Worm (Caenorhabditis elegans) whole organism, young adult: ENCODE data around the gene Y22D7AL.10.

Experiments
- B0261.1 ChIP-seq: sonication (generic microtip); optimal IDR thresholded peaks from 2 replicates; lab custom pipeline; 2016; ENCODE audit warnings: mild to moderate bottlenecking, missing genetic modification characterization, moderate library complexity, missing compliant biosample characterization
- B0336.3 ChIP-seq: fragments of 200-800 bp; sonication (Bioruptor generic); IDR thresholded peaks from 2 replicates; pipeline ENCODE4 v1.3.6; 2022; ENCODE audit warnings: missing genetic modification characterization, missing compliant biosample characterization
- C06A6.2 ChIP-seq: fragments of 200-800 bp; sonication (Bioruptor generic); conservative IDR thresholded peaks from 2 replicates; pipeline ENCODE4 v1.3.6; 2022; ENCODE audit warnings: missing genetic modification characterization, missing compliant biosample characterization
- D2030.7 ChIP-seq: fragments of 200-800 bp; sonication (Bioruptor generic); IDR thresholded peaks from 2 replicates; pipeline ENCODE4 v1.3.6; 2022; ENCODE audit warnings: missing genetic modification reagents, missing genetic modification characterization, missing compliant biosample characterization
- F33H1.4 ChIP-seq: fragments of 200-800 bp; sonication (Bioruptor generic); IDR thresholded peaks from 2 replicates; pipeline ENCODE4 v1.3.6; 2022; ENCODE audit warnings: missing genetic modification reagents, missing genetic modification characterization, missing compliant biosample characterization
- F49E8.2 ChIP-seq: sonication (generic microtip); optimal IDR thresholded peaks from 3 replicates; lab custom pipeline; 2017; ENCODE audit warnings: missing genetic modification characterization, mild to moderate bottlenecking, missing compliant biosample characterization, antibody characterized with exemption, moderate library complexity; ENCODE audit not compliant: insufficient read depth
- T07F8.4 ChIP-seq: sonication (generic microtip); optimal IDR thresholded peaks from 2 replicates; lab custom pipeline; 2016; ENCODE audit warnings: mild to moderate bottlenecking, missing genetic modification characterization, moderate library complexity, missing compliant biosample characterization
- T26A5.8 ChIP-seq: sonication (generic microtip); optimal IDR thresholded peaks from 2 replicates; lab custom pipeline; 2016; ENCODE audit warnings: missing genetic modification characterization, missing compliant biosample characterization
- Y67H2A.10 ChIP-seq: fragments of 200-800 bp; sonication (Bioruptor generic); conservative IDR thresholded peaks from 2 replicates; pipeline ENCODE4 v1.3.6; 2022; ENCODE audit warnings: missing genetic modification reagents, missing genetic modification characterization, missing compliant biosample characterization
- akir-1 ChIP-seq: fragments of 200-800 bp; sonication (Bioruptor generic); optimal IDR thresholded peaks from 2 replicates; lab custom pipeline; 2018; ENCODE audit warnings: mild to moderate bottlenecking, missing genetic modification characterization, moderate library complexity, missing compliant biosample characterization
- attf-5 ChIP-seq: fragments of 200-800 bp; sonication (Bioruptor generic); optimal IDR thresholded peaks from 2 replicates; lab custom pipeline; 2018; ENCODE audit warnings: mild to moderate bottlenecking, missing genetic modification characterization, missing compliant biosample characterization
- ccch-3 ChIP-seq: fragments of 200-800 bp; sonication (Bioruptor generic); optimal IDR thresholded peaks from 2 replicates; lab custom pipeline; 2018; ENCODE audit warnings: mild to moderate bottlenecking, missing genetic modification characterization, missing compliant biosample characterization
- cebp-1 ChIP-seq, 2 experiments: fragments of 200-800 bp in 1 of 2; sonication (Bioruptor generic) in 1 of 2; sonication (generic microtip) in 1 of 2; IDR thresholded peaks in 1 of 2; optimal IDR thresholded peaks in 1 of 2; 2 replicates each; pipeline versions ENCODE4 v1.3.6 to Lab custom; 2017 to 2022; ENCODE audit warnings: missing compliant biosample characterization in 2 of 2, missing genetic modification characterization in 2 of 2, mild to moderate bottlenecking in 1 of 2, missing genetic modification reagents in 1 of 2, moderate library complexity in 1 of 2
- ceh-100 ChIP-seq: fragments of 200-800 bp; sonication (Bioruptor generic); IDR thresholded peaks from 2 replicates; pipeline ENCODE4 v1.3.6; 2022; ENCODE audit warnings: missing genetic modification reagents, missing genetic modification characterization, missing compliant biosample characterization
- ceh-27 ChIP-seq: fragments of 200-800 bp; sonication (Bioruptor generic); optimal IDR thresholded peaks from 2 replicates; lab custom pipeline; 2018; ENCODE audit warnings: mild to moderate bottlenecking, missing genetic modification characterization, moderate library complexity, missing compliant biosample characterization
- ceh-58 ChIP-seq: fragments of 200-800 bp; sonication (Bioruptor generic); IDR thresholded peaks from 2 replicates; pipeline ENCODE4 v1.3.6; 2022; ENCODE audit warnings: missing genetic modification characterization, missing compliant biosample characterization
- chd-7 ChIP-seq: sonication (generic microtip); optimal IDR thresholded peaks from 2 replicates; lab custom pipeline; 2016; ENCODE audit warnings: mild to moderate bottlenecking, missing genetic modification characterization, moderate library complexity, missing compliant biosample characterization
- egl-44 ChIP-seq: fragments of 200-800 bp; sonication (Bioruptor generic); IDR thresholded peaks from 2 replicates; pipeline ENCODE4 v1.3.6; 2022; ENCODE audit warnings: missing genetic modification reagents, missing genetic modification characterization, missing compliant biosample characterization
- gei-17 ChIP-seq: fragments of 200-800 bp; sonication (Bioruptor generic); optimal IDR thresholded peaks from 2 replicates; lab custom pipeline; 2018; ENCODE audit warnings: mild to moderate bottlenecking, missing genetic modification characterization, missing compliant biosample characterization
- him-1 ChIP-seq: sonication (generic microtip); optimal IDR thresholded peaks from 2 replicates; lab custom pipeline; 2016; ENCODE audit warnings: missing genotype, missing genetic modification reagents, missing genetic modification characterization, missing compliant biosample characterization
- hlh-12 ChIP-seq: sonication (generic microtip); optimal IDR thresholded peaks from 2 replicates; lab custom pipeline; 2016; ENCODE audit warnings: missing genetic modification characterization, missing compliant biosample characterization
- hlh-26 ChIP-seq: fragments of 200-800 bp; sonication (Bioruptor generic); conservative IDR thresholded peaks from 2 replicates; pipeline ENCODE4 v1.3.6; 2022; ENCODE audit warnings: missing genetic modification reagents, missing genetic modification characterization, missing compliant biosample characterization
- hmg-1.2 ChIP-seq: fragments of 200-800 bp; sonication (Bioruptor generic); IDR thresholded peaks from 2 replicates; pipeline ENCODE4 v1.3.6; 2022; ENCODE audit warnings: missing genetic modification reagents, missing genetic modification characterization, missing compliant biosample characterization
- hsf-1 ChIP-seq: fragments of 200-800 bp; sonication (Bioruptor generic); IDR thresholded peaks from 2 replicates; pipeline ENCODE4 v1.3.6; 2022; ENCODE audit warnings: missing genetic modification reagents, missing genetic modification characterization, missing compliant biosample characterization
- let-526 ChIP-seq: fragments of 200-800 bp; sonication (Bioruptor generic); IDR thresholded peaks from 2 replicates; pipeline ENCODE4 v1.3.6; 2022; ENCODE audit warnings: missing genetic modification reagents, missing genetic modification characterization, missing compliant biosample characterization
- lin-26 ChIP-seq: fragments of 200-800 bp; sonication (Bioruptor generic); IDR thresholded peaks from 2 replicates; pipeline ENCODE4 v1.3.6; 2022; ENCODE audit warnings: missing genetic modification reagents, missing genetic modification characterization, missing compliant biosample characterization
- lin-35 ChIP-seq, 3 experiments: fragments of 150-350 bp in 2 of 3; sonication (generic microtip) in 1 of 3; optimal IDR thresholded peaks; 2 replicates each; lab custom pipeline; 2014 to 2018; ENCODE audit warnings: missing biosample characterization in 3 of 3, missing genetic modification characterization in 3 of 3, missing genetic modification reagents in 3 of 3
- lin-40 ChIP-seq: sonication (generic microtip); optimal IDR thresholded peaks from 2 replicates; lab custom pipeline; 2016; ENCODE audit warnings: missing genetic modification characterization, mild to moderate bottlenecking, missing compliant biosample characterization, missing genotype, missing genetic modification reagents
- lsl-1 ChIP-seq: fragments of 200-800 bp; sonication (Bioruptor generic); optimal IDR thresholded peaks from 2 replicates; lab custom pipeline; 2018; ENCODE audit warnings: mild to moderate bottlenecking, missing genetic modification characterization, moderate library complexity, missing compliant biosample characterization
- madf-8 ChIP-seq: fragments of 200-800 bp; sonication (Bioruptor generic); conservative IDR thresholded peaks from 2 replicates; pipeline ENCODE4 v1.3.6; 2022; ENCODE audit warnings: missing genetic modification reagents, missing genetic modification characterization, missing compliant biosample characterization
- mcd-1 ChIP-seq: fragments of 200-800 bp; sonication (Bioruptor generic); IDR thresholded peaks from 2 replicates; pipeline ENCODE4 v1.3.6; 2022; ENCODE audit warnings: missing genetic modification reagents, missing genetic modification characterization, missing compliant biosample characterization
- mes-4 ChIP-seq: sonication (generic microtip); optimal IDR thresholded peaks from 2 replicates; lab custom pipeline; 2016; ENCODE audit warnings: missing genotype, missing genetic modification characterization, missing compliant biosample characterization
- nfya-1 ChIP-seq: sonication (generic microtip); optimal IDR thresholded peaks from 2 replicates; lab custom pipeline; 2017; ENCODE audit warnings: antibody characterized with exemption, missing compliant biosample characterization, missing genetic modification characterization, borderline replicate concordance; ENCODE audit not compliant: insufficient read depth
- nfyb-1 ChIP-seq: fragments of 200-800 bp; sonication (Bioruptor generic); IDR thresholded peaks from 2 replicates; pipeline ENCODE4 v1.3.6; 2022; ENCODE audit warnings: missing genetic modification reagents, missing genetic modification characterization, missing compliant biosample characterization
- nhr-179 ChIP-seq: sonication (generic microtip); optimal IDR thresholded peaks from 2 replicates; lab custom pipeline; 2016; ENCODE audit warnings: mild to moderate bottlenecking, missing genetic modification characterization, missing compliant biosample characterization
- nhr-90 ChIP-seq: sonication (generic microtip); optimal IDR thresholded peaks from 2 replicates; lab custom pipeline; 2016; ENCODE audit warnings: missing genotype, mild to moderate bottlenecking, missing genetic modification characterization, missing compliant biosample characterization
- pbrm-1 ChIP-seq: fragments of 200-800 bp; sonication (Bioruptor generic); IDR thresholded peaks from 2 replicates; pipeline ENCODE4 v1.3.6; 2022; ENCODE audit warnings: missing genetic modification reagents, missing genetic modification characterization, missing compliant biosample characterization
- rec-8 ChIP-seq, 2 experiments: sonication (generic microtip); optimal IDR thresholded peaks; 2 replicates each; lab custom pipeline; 2016; ENCODE audit warnings: mild to moderate bottlenecking in 2 of 2, missing genetic modification characterization in 2 of 2, missing genetic modification reagents in 2 of 2, missing genotype in 2 of 2, missing biosample characterization in 1 of 2, missing compliant biosample characterization in 1 of 2, moderate library complexity in 1 of 2
- repo-1 ChIP-seq: sonication (generic microtip); optimal IDR thresholded peaks from 2 replicates; lab custom pipeline; 2017; ENCODE audit warnings: mild to moderate bottlenecking, missing genetic modification characterization, missing compliant biosample characterization
- snpc-1.3 ChIP-seq: sonication (generic microtip); optimal IDR thresholded peaks from 2 replicates; lab custom pipeline; 2017; ENCODE audit warnings: missing genetic modification characterization, mild to moderate bottlenecking, missing compliant biosample characterization, antibody characterized with exemption, moderate library complexity, missing genotype, missing genetic modification reagents; ENCODE audit not compliant: insufficient read depth
- snpc-3.4 ChIP-seq: sonication (generic microtip); optimal IDR thresholded peaks from 2 replicates; lab custom pipeline; 2017; ENCODE audit warnings: missing genetic modification characterization, mild to moderate bottlenecking, missing compliant biosample characterization, antibody characterized with exemption, moderate library complexity, missing genotype, missing genetic modification reagents
- tlf-1 ChIP-seq: fragments of 200-800 bp; sonication (Bioruptor generic); optimal IDR thresholded peaks from 2 replicates; lab custom pipeline; 2018; ENCODE audit warnings: mild to moderate bottlenecking, missing genetic modification characterization, missing compliant biosample characterization
- unc-130 ChIP-seq: sonication (generic microtip); optimal IDR thresholded peaks from 2 replicates; lab custom pipeline; 2016; ENCODE audit warnings: missing genetic modification reagents, missing genetic modification characterization, missing compliant biosample characterization
- unc-62 ChIP-seq: fragments of 150-350 bp; optimal IDR thresholded peaks from 2 replicates; lab custom pipeline; 2014; ENCODE audit warnings: missing biosample characterization, missing genetic modification reagents, missing genetic modification characterization
- ztf-18 ChIP-seq: sonication (generic microtip); optimal IDR thresholded peaks from 2 replicates; lab custom pipeline; 2016; ENCODE audit warnings: missing genotype, mild to moderate bottlenecking, missing genetic modification characterization, missing compliant biosample characterization
- ztf-25 ChIP-seq: fragments of 200-800 bp; sonication (Bioruptor generic); IDR thresholded peaks from 2 replicates; pipeline ENCODE4 v1.3.6; 2022; ENCODE audit warnings: missing genetic modification reagents, missing genetic modification characterization, missing compliant biosample characterization

Gene Y22D7AL.10

DNA sequence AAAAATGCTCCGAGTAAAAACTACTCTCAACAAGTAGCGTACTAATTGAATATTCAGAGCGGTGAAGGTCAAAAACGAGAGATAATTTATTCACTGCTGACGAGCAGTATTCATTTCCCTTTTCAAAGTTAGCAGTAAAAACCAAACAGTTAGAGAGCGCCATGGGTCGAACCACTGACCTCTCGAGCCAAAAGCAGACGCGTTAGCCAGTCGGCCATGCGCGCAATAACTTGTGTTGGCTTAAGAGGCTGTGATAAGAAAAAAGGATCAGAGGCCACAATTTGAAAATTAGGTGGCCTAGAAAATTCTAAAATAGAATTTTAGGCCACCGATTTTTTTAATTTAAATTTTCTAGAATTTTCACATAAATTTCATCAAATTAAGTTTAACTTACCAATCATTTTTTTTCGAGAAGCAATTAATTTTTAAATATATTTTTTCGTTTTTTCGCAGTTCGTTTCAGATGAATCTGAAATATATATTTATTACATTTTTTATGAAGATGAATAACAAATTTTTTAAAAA is 18.0 kb downstream of the Y22D7AL.10 start, which contains the start of gene sms-3 (continued):
- 0 out of 2 replicates have a peak, but pooled peaks have one; percentile 32 for TF ChIP-seq cebp-1 (GFP tag; IDR thresholded peaks at IDR 0.05; lab: Robert Waterston, UW)
- TF ChIP-seq cebp-1 (tag; optimal IDR thresholded peaks at IDR 0.05; lab: Kevin White, UChicago) = peak; percentile 52
- TF ChIP-seq egl-44 = peak; percentile 67; the same call in 1 of the 2 replicates
- peak; percentile 68 for TF ChIP-seq snpc-3.4 (tag; lab: Kevin White, UChicago)
- TF ChIP-seq ceh-27 (GFP tag; lab: Kevin White, UChicago) = peak; percentile 0
- TF ChIP-seq C06A6.2 (GFP tag; lab: Robert Waterston, UW) = no peak
- TF ChIP-seq nfya-1 = no peak
- TF ChIP-seq lin-40 (tag; lab: Kevin White, UChicago) = no peak
- TF ChIP-seq ceh-100 (GFP tag; lab: Robert Waterston, UW) = no peak
- TF ChIP-seq Y67H2A.10 (GFP tag; lab: Robert Waterston, UW) = no peak
- TF ChIP-seq let-526 (GFP tag; lab: Robert Waterston, UW) = no peak
- TF ChIP-seq F33H1.4 (GFP tag; lab: Robert Waterston, UW) = no peak
- no peak for TF ChIP-seq hlh-26 (GFP tag; lab: Robert Waterston, UW)
- peak; percentile 76 for TF ChIP-seq D2030.7
- no peak for TF ChIP-seq madf-8
- peak; percentile 30; the same call in 1 of the 2 replicates for TF ChIP-seq hsf-1
- peak; percentile 53 for TF ChIP-seq chd-7 (tag; lab: Kevin White, UChicago)
- TF ChIP-seq unc-62 (GFP tag; lab: Kevin White, UChicago) = no peak
- TF ChIP-seq T26A5.8 = peak; percentile 12
- TF ChIP-seq ccch-3 (GFP tag; lab: Kevin White, UChicago) = no peak
- no peak for TF ChIP-seq repo-1 (tag; lab: Kevin White, UChicago)
- TF ChIP-seq unc-130 (GFP tag; lab: Kevin White, UChicago) = peak; percentile 66
- no peak for TF ChIP-seq akir-1 (GFP tag; lab: Kevin White, UChicago)
- TF ChIP-seq attf-5 (GFP tag; lab: Kevin White, UChicago) = peak; percentile 24
- peak; percentile 85 for TF ChIP-seq lin-26 (GFP tag; lab: Robert Waterston, UW)
- no peak for TF ChIP-seq nhr-179 (tag; lab: Kevin White, UChicago)
- TF ChIP-seq lin-35 (GFP tag; optimal IDR thresholded peaks at IDR 0.05; lab: Kevin White, UChicago) = peak in 1 of 3 experiments; percentile 29
- peak; percentile 61 for TF ChIP-seq lsl-1 (GFP tag; lab: Kevin White, UChicago)
- TF ChIP-seq T07F8.4 (tag; lab: Kevin White, UChicago) = peak; percentile 29
- peak; percentile 64 to 82 for TF ChIP-seq rec-8 (tag; optimal IDR thresholded peaks at IDR 0.05; lab: Kevin White, UChicago)
- TF ChIP-seq nfyb-1 (GFP tag; lab: Robert Waterston, UW) = peak; percentile 19; the same call in 1 of the 2 replicates
- TF ChIP-seq hmg-1.2 (GFP tag; lab: Robert Waterston, UW) = peak; percentile 55
- 0 out of 2 replicates have a peak, but pooled peaks have one; percentile 17 for TF ChIP-seq B0336.3
- TF ChIP-seq hlh-12 (tag; lab: Kevin White, UChicago) = peak; percentile 63
- peak; percentile 64 for TF ChIP-seq snpc-1.3 (tag; lab: Kevin White, UChicago)
- TF ChIP-seq gei-17 (GFP tag; lab: Kevin White, UChicago) = no peak
- TF ChIP-seq B0261.1 (tag; lab: Kevin White, UChicago) = peak; percentile 81
- peak; percentile 41 for TF ChIP-seq F49E8.2 (tag; lab: Kevin White, UChicago)
- peak; percentile 80 for TF ChIP-seq nhr-90 (tag; lab: Kevin White, UChicago)
- peak; percentile 57 for TF ChIP-seq mes-4
- peak; percentile 71 for TF ChIP-seq him-1 (tag; lab: Kevin White, UChicago)
- peak; percentile 54; the same call in 1 of the 2 replicates for TF ChIP-seq pbrm-1 (GFP tag; lab: Robert Waterston, UW)
- TF ChIP-seq tlf-1 (GFP tag; lab: Kevin White, UChicago) = no peak
- TF ChIP-seq mcd-1 (GFP tag; lab: Robert Waterston, UW) = peak; percentile 42; the same call in 1 of the 2 replicates
- TF ChIP-seq ztf-25 (GFP tag; lab: Robert Waterston, UW) = peak; percentile 77; the same call in 1 of the 2 replicates
- TF ChIP-seq ztf-18 (tag; lab: Kevin White, UChicago) = peak; percentile 64
- 0 out of 2 replicates have a peak, but pooled peaks have one; percentile 64 for TF ChIP-seq ceh-58 (GFP tag; lab: Robert Waterston, UW)
